Fruit fly (Drosophila melanogaster): ENCODE results near the gene CG14253.

dm6 chr3R:26982106-26982505 lies 3.8 kb downstream of the CG14253 start:
- TF ChIP-seq psq (optimal IDR thresholded peaks at IDR 0.05) (no peak), usp (GFP tag; optimal IDR thresholded peaks at IDR 0.05) (no peak), CG8478 (optimal IDR thresholded peaks at IDR 0.05) (no peak), EcR (GFP tag; optimal IDR thresholded peaks at IDR 0.05) (no peak)

All from whole organism.